Fruit fly (Drosophila melanogaster) whole organism, embryonic: Measurements from ENCODE around the gene BBIP1.

Source experiments
- Adf1 ChIP-seq: fragments of 200-800 bp; sonication (Bioruptor generic); IDR thresholded peaks from 2 replicates; pipeline ENCODE4 v1.3.6; 2022; ENCODE audit warnings: missing biosample characterization, missing genetic modification characterization
- Aef1 ChIP-seq: fragments of 200-800 bp; sonication (Bioruptor generic); IDR thresholded peaks from 3 replicates; pipeline ENCODE4 v1.3.6; 2022; ENCODE audit warnings: missing biosample characterization, missing genetic modification characterization
- Asciz ChIP-seq: fragments of 200-800 bp; sonication (Bioruptor generic); optimal IDR thresholded peaks from 2 replicates; lab custom pipeline; 2017; ENCODE audit warnings: missing biosample characterization, mild to moderate bottlenecking, missing genetic modification characterization, missing genetic modification reagents
- Atf-2 ChIP-seq: fragments of 200-800 bp; sonication (Bioruptor generic); optimal IDR thresholded peaks from 2 replicates; lab custom pipeline; 2016; ENCODE audit warnings: missing biosample characterization, missing genetic modification characterization
- CG10147 ChIP-seq: fragments of 200-800 bp; sonication (Bioruptor generic); optimal IDR thresholded peaks from 2 replicates; lab custom pipeline; 2019; ENCODE audit warnings: missing biosample characterization, mild to moderate bottlenecking, missing genetic modification characterization, moderate library complexity
- CG10209 ChIP-seq: fragments of 200-800 bp; sonication (Bioruptor generic); optimal IDR thresholded peaks from 3 replicates; lab custom pipeline; 2017; ENCODE audit warnings: missing biosample characterization, mild to moderate bottlenecking, missing genetic modification characterization, missing genetic modification reagents
- CG10654 ChIP-seq: fragments of 200-800 bp; sonication (Bioruptor generic); optimal IDR thresholded peaks from 2 replicates; lab custom pipeline; 2016; ENCODE audit warnings: missing biosample characterization, missing genetic modification characterization
- CG12104 ChIP-seq: fragments of 200-800 bp; sonication (Bioruptor generic); optimal IDR thresholded peaks from 3 replicates; lab custom pipeline; 2016; ENCODE audit warnings: missing biosample characterization, missing genetic modification characterization
- CG14710 ChIP-seq: fragments of 200-800 bp; sonication (Bioruptor generic); optimal IDR thresholded peaks from 3 replicates; lab custom pipeline; 2019; ENCODE audit warnings: missing biosample characterization, mild to moderate bottlenecking, missing genetic modification characterization, moderate library complexity
- CG18476 ChIP-seq: fragments of 200-800 bp; sonication (Bioruptor generic); optimal IDR thresholded peaks from 2 replicates; lab custom pipeline; 2016; ENCODE audit warnings: missing biosample characterization, mild to moderate bottlenecking, missing genetic modification characterization
- CG18599 ChIP-seq: fragments of 200-800 bp; sonication (Bioruptor generic); optimal IDR thresholded peaks from 3 replicates; lab custom pipeline; 2017; ENCODE audit warnings: missing biosample characterization, missing genetic modification characterization, mild to moderate bottlenecking, moderate library complexity, missing genetic modification reagents
- CG18764 ChIP-seq: fragments of 200-800 bp; sonication (Bioruptor generic); optimal IDR thresholded peaks from 3 replicates; lab custom pipeline; 2016; ENCODE audit warnings: missing biosample characterization, missing genetic modification characterization
- CG2129 ChIP-seq: fragments of 200-800 bp; sonication (Bioruptor generic); IDR thresholded peaks from 2 replicates; pipeline ENCODE4 v1.3.6; 2022; ENCODE audit warnings: missing biosample characterization, missing genetic modification characterization; ENCODE audit not compliant: partially characterized antibody
- CG30020 ChIP-seq: fragments of 200-800 bp; optimal IDR thresholded peaks from 2 replicates; lab custom pipeline; 2019; ENCODE audit warnings: missing biosample characterization, mild to moderate bottlenecking, missing genetic modification characterization, moderate library complexity
- CG4820 ChIP-seq: fragments of 200-800 bp; sonication (Bioruptor generic); optimal IDR thresholded peaks from 3 replicates; lab custom pipeline; 2016; ENCODE audit warnings: missing biosample characterization, missing genetic modification characterization
- CG7745 ChIP-seq: fragments of 200-800 bp; sonication (Bioruptor generic); optimal IDR thresholded peaks from 2 replicates; lab custom pipeline; 2018; ENCODE audit warnings: missing biosample characterization, mild to moderate bottlenecking, missing genetic modification characterization, moderate library complexity
- CG9437 ChIP-seq: fragments of 200-800 bp; sonication (Bioruptor generic); optimal IDR thresholded peaks from 2 replicates; lab custom pipeline; 2018; ENCODE audit warnings: missing biosample characterization, mild to moderate bottlenecking, missing genetic modification characterization
- Dip2 ChIP-seq: fragments of 200-800 bp; sonication (Bioruptor generic); IDR thresholded peaks from 2 replicates; pipeline ENCODE4 v1.3.6; 2022; ENCODE audit warnings: missing biosample characterization, missing genetic modification characterization
- Doc2 ChIP-seq: fragments of 200-800 bp; sonication (Bioruptor generic); IDR thresholded peaks from 2 replicates; pipeline ENCODE4 v1.3.6; 2022; ENCODE audit warnings: missing biosample characterization, missing genetic modification characterization
- Ets65A ChIP-seq: fragments of 200-800 bp; sonication (Bioruptor generic); peaks from one replicate; lab custom pipeline; 2016; ENCODE audit warnings: missing biosample characterization, missing genetic modification characterization
- GATAe ChIP-seq: fragments of 200-800 bp; sonication (Bioruptor generic); conservative IDR thresholded peaks from 2 replicates; pipeline ENCODE4 v1.3.6; 2022; ENCODE audit warnings: missing biosample characterization, missing genetic modification characterization
- H15 ChIP-seq: fragments of 200-800 bp; sonication (Bioruptor generic); IDR thresholded peaks from 3 replicates; pipeline ENCODE4 v1.3.6; 2022; ENCODE audit warnings: missing biosample characterization, missing genetic modification characterization
- H2.0 ChIP-seq: fragments of 200-800 bp; sonication (Bioruptor generic); IDR thresholded peaks from 2 replicates; pipeline ENCODE4 v1.3.6; 2022; ENCODE audit warnings: missing biosample characterization, missing genetic modification characterization
- Hr51 ChIP-seq, 2 experiments: fragments of 200-800 bp; sonication (Bioruptor generic); optimal IDR thresholded peaks; 2 replicates in 1 of 2; 3 replicates in 1 of 2; lab custom pipeline; 2016 to 2018; ENCODE audit warnings: missing biosample characterization in 2 of 2, missing genetic modification characterization in 2 of 2, mild to moderate bottlenecking in 1 of 2, moderate library complexity in 1 of 2
- Mad ChIP-seq: fragments of 200-800 bp; sonication (Bioruptor generic); optimal IDR thresholded peaks from 2 replicates; lab custom pipeline; 2016; ENCODE audit warnings: missing biosample characterization, missing genetic modification characterization
- Meics ChIP-seq: fragments of 200-800 bp; sonication (Bioruptor generic); optimal IDR thresholded peaks from 2 replicates; lab custom pipeline; 2017; ENCODE audit warnings: missing biosample characterization, mild to moderate bottlenecking, missing genetic modification characterization
- PHDP ChIP-seq: fragments of 200-800 bp; sonication (Bioruptor generic); optimal IDR thresholded peaks from 3 replicates; lab custom pipeline; 2018; ENCODE audit warnings: missing biosample characterization, mild to moderate bottlenecking, missing genetic modification characterization, moderate library complexity
- Stat92E ChIP-seq, 3 experiments: fragments of >200 bp in 2 of 3; fragments of 200-800 bp in 1 of 3; sonication (Bioruptor generic) in 1 of 3; optimal IDR thresholded peaks; 2 replicates each; lab custom pipeline; 2017 to 2019; ENCODE audit warnings: missing biosample characterization in 3 of 3, missing genetic modification characterization in 3 of 3, mild to moderate bottlenecking in 1 of 3, moderate library complexity in 1 of 3
- bab2 ChIP-seq: fragments of 200-800 bp; sonication (Bioruptor generic); optimal IDR thresholded peaks from 2 replicates; lab custom pipeline; 2016; ENCODE audit warnings: missing biosample characterization, missing genetic modification characterization
- bcd ChIP-seq: fragments of 200-800 bp; sonication (Bioruptor generic); optimal IDR thresholded peaks from 2 replicates; lab custom pipeline; 2017; ENCODE audit warnings: missing biosample characterization, mild to moderate bottlenecking, missing genetic modification characterization
- bowl ChIP-seq: fragments of 200-800 bp; sonication (Bioruptor generic); IDR thresholded peaks from 2 replicates; pipeline ENCODE4 v1.3.6; 2022; ENCODE audit warnings: missing biosample characterization, missing genetic modification characterization
- crp ChIP-seq, 2 experiments: fragments of 200-800 bp; sonication (Bioruptor generic); optimal IDR thresholded peaks; 2 replicates in 1 of 2; 3 replicates in 1 of 2; lab custom pipeline; 2017; ENCODE audit warnings: missing biosample characterization in 2 of 2, missing genetic modification characterization in 2 of 2, mild to moderate bottlenecking in 1 of 2, moderate library complexity in 1 of 2
- dm ChIP-seq: fragments of 200-800 bp; sonication (Bioruptor generic); optimal IDR thresholded peaks from 3 replicates; lab custom pipeline; 2016; ENCODE audit warnings: missing biosample characterization, missing genetic modification characterization
- emc ChIP-seq: fragments of 200-800 bp; sonication (Bioruptor generic); optimal IDR thresholded peaks from 2 replicates; lab custom pipeline; 2016; ENCODE audit warnings: missing biosample characterization, missing genetic modification characterization
- gcm ChIP-seq: fragments of 200-800 bp; sonication (Bioruptor generic); optimal IDR thresholded peaks from 2 replicates; lab custom pipeline; 2019; ENCODE audit warnings: missing biosample characterization, mild to moderate bottlenecking, missing genetic modification characterization, moderate library complexity
- gsb-n ChIP-seq: fragments of 200-800 bp; sonication (Bioruptor generic); optimal IDR thresholded peaks from 3 replicates; lab custom pipeline; 2018; ENCODE audit warnings: missing biosample characterization, mild to moderate bottlenecking, missing genetic modification characterization
- h ChIP-seq: fragments of >200 bp; optimal IDR thresholded peaks from 2 replicates; lab custom pipeline; 2017
- jumu ChIP-seq: fragments of 200-800 bp; sonication (Bioruptor generic); optimal IDR thresholded peaks from 3 replicates; lab custom pipeline; 2016; ENCODE audit warnings: missing biosample characterization, missing genetic modification characterization
- mirr ChIP-seq: fragments of 200-800 bp; sonication (Bioruptor generic); optimal IDR thresholded peaks from 3 replicates; lab custom pipeline; 2018; ENCODE audit warnings: missing biosample characterization, mild to moderate bottlenecking, missing genetic modification characterization
- p53 ChIP-seq: fragments of 200-800 bp; sonication (Bioruptor generic); optimal IDR thresholded peaks from 2 replicates; lab custom pipeline; 2016; ENCODE audit warnings: missing biosample characterization, missing genetic modification characterization
- pros ChIP-seq: fragments of 200-800 bp; sonication (Bioruptor generic); optimal IDR thresholded peaks from 3 replicates; lab custom pipeline; 2019; ENCODE audit warnings: missing biosample characterization, mild to moderate bottlenecking, missing genetic modification characterization, moderate library complexity
- ro ChIP-seq: fragments of 200-800 bp; sonication (Bioruptor generic); IDR thresholded peaks from 2 replicates; pipeline ENCODE4 v1.3.6; 2022; ENCODE audit warnings: missing biosample characterization, missing genetic modification characterization
- sna ChIP-seq: fragments of 200-800 bp; sonication (Bioruptor generic); IDR thresholded peaks from 2 replicates; pipeline ENCODE4 v1.3.6; 2022; ENCODE audit warnings: missing biosample characterization, missing genetic modification characterization; ENCODE audit not compliant: partially characterized antibody
- so ChIP-seq: fragments of 200-800 bp; sonication (Bioruptor generic); IDR thresholded peaks from 3 replicates; pipeline ENCODE4 v1.3.6; 2022; ENCODE audit warnings: missing biosample characterization, missing genetic modification characterization
- tgo ChIP-seq: fragments of 200-800 bp; sonication (Bioruptor generic); IDR thresholded peaks from 3 replicates; pipeline ENCODE4 v1.3.6; 2022; ENCODE audit warnings: missing biosample characterization, missing genetic modification characterization
- tio ChIP-seq: fragments of 200-800 bp; sonication (Bioruptor generic); optimal IDR thresholded peaks from 2 replicates; lab custom pipeline; 2017; ENCODE audit warnings: missing biosample characterization, missing genetic modification characterization, inconsistent platforms
- trh ChIP-seq: fragments of 200-800 bp; sonication (Bioruptor generic); optimal IDR thresholded peaks from 2 replicates; lab custom pipeline; 2016; ENCODE audit warnings: missing biosample characterization, missing genetic modification characterization
- unc-4 ChIP-seq: fragments of 200-800 bp; sonication (Bioruptor generic); IDR thresholded peaks from 2 replicates; pipeline ENCODE4 v1.3.6; 2022; ENCODE audit warnings: missing biosample characterization, missing genetic modification characterization; ENCODE audit not compliant: partially characterized antibody
- usp ChIP-seq: fragments of >200 bp; optimal IDR thresholded peaks from 2 replicates; lab custom pipeline; 2017; ENCODE audit warnings: missing biosample characterization, missing genetic modification characterization
- zen2 ChIP-seq: fragments of 200-800 bp; sonication (Bioruptor generic); IDR thresholded peaks from 3 replicates; pipeline ENCODE4 v1.3.6; 2022; ENCODE audit warnings: missing biosample characterization, missing genetic modification characterization; ENCODE audit not compliant: partially characterized antibody

Gene BBIP1

dm6 chr3R:9404104-9404512 lies at the start of gene BBIP1, which contains the start of the genes CG9356 and CG8135 (continued):
- TF ChIP-seq CG18476 (GFP tag; lab: Kevin White, UChicago) (peak; percentile 71), CG14710 (tag; lab: Kevin White, UChicago) (peak; percentile 90), CG30020 (tag; lab: Kevin White, UChicago) (peak; percentile 59), H2.0 (peak; percentile 56), h (lab: Kevin White, UChicago) (no peak), gcm (GFP tag; lab: Kevin White, UChicago) (no peak), CG18599 (peak; percentile 66), Adf1 (GFP tag; lab: Robert Waterston, UW) (peak; percentile 29; the same call in 1 of the 2 replicates), CG18764 (peak; percentile 64), H15 (GFP tag; lab: Robert Waterston, UW) (peak; percentile 66; the same call in 2 of the 3 replicates), mirr (GFP tag; lab: Kevin White, UChicago) (peak; percentile 70), CG10654 (GFP tag; lab: Kevin White, UChicago) (peak; percentile 78), dm (GFP tag; lab: Kevin White, UChicago) (peak; percentile 73), CG2129 (GFP tag; lab: Robert Waterston, UW) (no peak), Dip2 (no peak), Ets65A (peak; percentile 97), Aef1 (GFP tag; lab: Robert Waterston, UW) (peak; percentile 53; the same call in 2 of the 3 replicates), PHDP (tag; lab: Kevin White, UChicago) (peak; percentile 73), zen2 (GFP tag; lab: Robert Waterston, UW) (no peak), Asciz (no peak), bowl (GFP tag; lab: Robert Waterston, UW) (no peak), p53 (GFP tag; lab: Kevin White, UChicago) (peak; percentile 60), sna (no peak), gsb-n (no peak), tgo (peak; percentile 60; the same call in 2 of the 3 replicates), unc-4 (peak; percentile 57; the same call in 1 of the 2 replicates), CG10147 (GFP tag; lab: Kevin White, UChicago) (no peak), CG7745 (tag; lab: Kevin White, UChicago) (no peak), Mad (GFP tag; lab: Kevin White, UChicago) (peak; percentile 87), CG4820 (peak; percentile 65), usp (GFP tag; lab: Kevin White, UChicago) (no peak), bab2 (GFP tag; lab: Kevin White, UChicago) (peak; percentile 84), CG12104 (GFP tag; lab: Kevin White, UChicago) (peak; percentile 7), tio (no peak), ro (GFP tag; lab: Robert Waterston, UW) (no peak), CG9437 (no peak), Atf-2 (GFP tag; lab: Kevin White, UChicago) (peak; percentile 57), crp (GFP tag; optimal IDR thresholded peaks at IDR 0.05; lab: Kevin White, UChicago) (peak in 1 of 2 experiments; percentile 37), so (GFP tag; lab: Robert Waterston, UW) (0 out of 3 replicates have a peak, but pooled peaks have one; percentile 35), Hr51 (GFP tag; optimal IDR thresholded peaks at IDR 0.05; lab: Kevin White, UChicago) (peak in 1 of 2 experiments; percentile 82), pros (GFP tag; lab: Kevin White, UChicago) (no peak), jumu (GFP tag; lab: Kevin White, UChicago) (peak; percentile 80), emc (GFP tag; lab: Kevin White, UChicago) (peak; percentile 56), trh (GFP tag; lab: Kevin White, UChicago) (no peak), Meics (GFP tag; lab: Kevin White, UChicago) (peak; percentile 41), Stat92E (GFP tag; optimal IDR thresholded peaks at IDR 0.05; lab: Kevin White, UChicago) (peak in 1 of 3 experiments; percentile 30), GATAe (GFP tag; lab: Robert Waterston, UW) (no peak), bcd (GFP tag; lab: Kevin White, UChicago) (no peak), CG10209 (peak; percentile 52), Doc2 (no peak)
